Fruit fly (Drosophila melanogaster) whole organism: ENCODE measurements around the gene Afg3l2.

Source experiments
- CG8478 ChIP-seq: fragments of >200 bp; optimal IDR thresholded peaks from 2 replicates; lab custom pipeline; 2018; ENCODE audit warnings: inconsistent platforms
- psq ChIP-seq: fragments of >200 bp; optimal IDR thresholded peaks from 2 replicates; lab custom pipeline; 2017
- usp ChIP-seq: fragments of >200 bp; optimal IDR thresholded peaks from 2 replicates; lab custom pipeline; 2017; ENCODE audit warnings: missing biosample characterization, missing genetic modification characterization, mixed read lengths

dm6 chr3L:17238129-17238732 is 3.7 kb downstream of the Afg3l2 start, which contains the start of gene Rbp6:
- TF ChIP-seq usp (GFP tag; lab: Kevin White, UChicago) (no peak), psq (lab: Kevin White, UChicago) (no peak), CG8478 (lab: Kevin White, UChicago) (no peak)
